Worm (Caenorhabditis elegans): ENCODE measurements around the gene nccd-1.

- no peak for TF ChIP-seq ama-1 (optimal IDR thresholded peaks at IDR 0.05)
- TF ChIP-seq hlh-30 (tag; optimal IDR thresholded peaks at IDR 0.05; ENCODE audit: insufficient read depth), result no peak
- TF ChIP-seq elt-2 (tag; optimal IDR thresholded peaks at IDR 0.05), result no peak
These were observed 49.5 kb upstream of the nccd-1 start, which contains the start of gene Y116A8C.10 for ce11 chrIV:16939001-16939400.
